Fruit fly (Drosophila melanogaster) whole organism, prepupa: ENCODE data around the gene Alp1.

Source experiments
- CG11294 ChIP-seq: fragments of 200-800 bp; sonication (Bioruptor generic); IDR thresholded peaks from 2 replicates; pipeline ENCODE4 v1.3.6; 2022; ENCODE audit warnings: missing biosample characterization, missing genetic modification characterization
- CG32006 ChIP-seq: fragments of 200-800 bp; sonication (Bioruptor generic); optimal IDR thresholded peaks from 3 replicates; lab custom pipeline; 2017; ENCODE audit warnings: missing biosample characterization, mild to moderate bottlenecking, missing genetic modification characterization
- Hr38 ChIP-seq: sonication (Bioruptor generic); optimal IDR thresholded peaks from 2 replicates; lab custom pipeline; 2016; ENCODE audit warnings: missing biosample characterization, missing genetic modification characterization
- OdsH ChIP-seq: fragments of 200-800 bp; sonication (Bioruptor generic); optimal IDR thresholded peaks from 3 replicates; lab custom pipeline; 2016; ENCODE audit warnings: missing biosample characterization, missing genetic modification characterization
- vri ChIP-seq: fragments of 200-800 bp; sonication (Bioruptor generic); optimal IDR thresholded peaks from 3 replicates; lab custom pipeline; 2016; ENCODE audit warnings: missing biosample characterization, mild to moderate bottlenecking, missing genetic modification characterization

DNA sequence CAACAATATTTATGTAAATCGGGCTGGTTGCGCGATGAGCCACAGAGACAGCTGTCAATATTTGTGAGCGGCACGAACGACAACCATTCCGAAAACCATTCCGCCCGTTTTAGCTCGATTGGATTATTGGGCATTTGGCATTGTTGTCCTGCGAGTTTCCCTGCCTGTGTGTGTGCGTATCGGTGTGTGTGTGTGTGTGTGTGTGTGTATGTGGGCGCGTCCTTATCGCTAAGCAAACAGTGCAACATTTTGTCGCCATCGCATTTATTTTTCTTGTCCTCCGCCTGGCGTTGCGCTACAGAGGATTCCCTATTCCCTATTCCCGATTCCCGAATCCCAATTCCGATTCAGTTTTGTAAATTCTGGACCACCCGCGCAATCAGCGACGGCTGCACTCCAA, 27.3 kb upstream of the Alp1 start:
- TF ChIP-seq CG32006 (GFP tag; lab: Kevin White, UChicago) (no peak), Hr38 (GFP tag; lab: Kevin White, UChicago) (no peak), OdsH (GFP tag; lab: Kevin White, UChicago) (no peak), vri (GFP tag; lab: Kevin White, UChicago) (no peak), CG11294 (no peak)
